Fruit fly (Drosophila melanogaster) whole organism, adult: Measurements from ENCODE around the gene Rbcn-3B.

Source experiments
- CG11617 ChIP-seq: fragments of 200-800 bp; sonication (Bioruptor generic); optimal IDR thresholded peaks from 2 replicates; lab custom pipeline; 2017; ENCODE audit warnings: mild to moderate bottlenecking, missing biosample characterization, missing genetic modification reagents, missing genetic modification characterization
- CG14711 ChIP-seq: fragments of 200-800 bp; sonication (Bioruptor generic); optimal IDR thresholded peaks from 2 replicates; lab custom pipeline; 2018; ENCODE audit warnings: missing biosample characterization, mild to moderate bottlenecking, missing genetic modification characterization, moderate library complexity
- CG33017 ChIP-seq: fragments of 200-800 bp; sonication (Bioruptor generic); optimal IDR thresholded peaks from 2 replicates; lab custom pipeline; 2018; ENCODE audit warnings: missing biosample characterization, mild to moderate bottlenecking, missing genetic modification characterization, moderate library complexity
- CG5204 ChIP-seq: fragments of 200-800 bp; sonication (Bioruptor generic); optimal IDR thresholded peaks from 2 replicates; lab custom pipeline; 2016; ENCODE audit warnings: missing biosample characterization, missing genetic modification characterization
- CG7045 ChIP-seq: fragments of 200-800 bp; sonication (Bioruptor generic); optimal IDR thresholded peaks from 2 replicates; lab custom pipeline; 2017; ENCODE audit warnings: missing biosample characterization, mild to moderate bottlenecking, missing genetic modification characterization
- CG7101 ChIP-seq: fragments of 200-800 bp; sonication (Bioruptor generic); optimal IDR thresholded peaks from 2 replicates; lab custom pipeline; 2018; ENCODE audit warnings: missing biosample characterization, mild to moderate bottlenecking, missing genetic modification characterization, moderate library complexity
- Clk ChIP-seq: fragments of 200-800 bp; sonication (Bioruptor generic); optimal IDR thresholded peaks from 2 replicates; lab custom pipeline; 2017; ENCODE audit warnings: missing biosample characterization, missing genetic modification characterization
- Hr96 ChIP-seq: fragments of 200-800 bp; sonication (Bioruptor generic); optimal IDR thresholded peaks from 2 replicates; lab custom pipeline; 2016; ENCODE audit warnings: missing biosample characterization, missing genetic modification characterization
- Mnt ChIP-seq: fragments of 200-800 bp; sonication (Bioruptor generic); optimal IDR thresholded peaks from 2 replicates; lab custom pipeline; 2016; ENCODE audit warnings: missing biosample characterization, mild to moderate bottlenecking, missing genetic modification characterization
- kay ChIP-seq: fragments of 200-800 bp; sonication (Bioruptor generic); peaks from one replicate; lab custom pipeline; 2016; ENCODE audit warnings: missing biosample characterization, missing genetic modification characterization, borderline replicate concordance
- pad ChIP-seq: fragments of 200-800 bp; sonication (Bioruptor generic); optimal IDR thresholded peaks from 3 replicates; lab custom pipeline; 2017; ENCODE audit warnings: missing biosample characterization, missing genetic modification characterization, mild to moderate bottlenecking, moderate library complexity, missing genetic modification reagents
- toe ChIP-seq: fragments of 200-800 bp; sonication (Bioruptor generic); optimal IDR thresholded peaks from 2 replicates; lab custom pipeline; 2016; ENCODE audit warnings: missing biosample characterization, missing genetic modification characterization

dm6 chrX:1907727-1908264, 924 bp upstream of the Rbcn-3B start, which contains the start of gene mip130:
- TF ChIP-seq CG33017 (tag; lab: Kevin White, UChicago) (peak; percentile 42), Hr96 (GFP tag; lab: Kevin White, UChicago) (peak; percentile 78), kay (GFP tag; lab: Kevin White, UChicago) (no peak), CG7101 (tag; lab: Kevin White, UChicago) (peak; percentile 83), CG7045 (peak; percentile 17), toe (GFP tag; lab: Kevin White, UChicago) (peak; percentile 51), CG5204 (peak; percentile 25), CG14711 (peak; percentile 70), CG11617 (GFP tag; lab: Kevin White, UChicago) (peak; percentile 81), pad (peak; percentile 46), Mnt (GFP tag; lab: Kevin White, UChicago) (peak; percentile 67), Clk (GFP tag; lab: Kevin White, UChicago) (no peak)
